Worm (Caenorhabditis elegans): Measurements from ENCODE around the gene pitr-5.

The pitr-5 gene

ce11 chrV:7184549-7184948 lies at the start of gene pitr-5:
Gene pitr-5, plus strand, starts transcription at chrV:7184849.
- TF ChIP-seq hmg-4 (GFP tag; optimal IDR thresholded peaks at IDR 0.05) = no peak
- no peak for TF ChIP-seq ceh-36 (tag; optimal IDR thresholded peaks at IDR 0.05)
- TF ChIP-seq tbx-37 (GFP tag; conservative IDR thresholded peaks at IDR 0.05) = no peak
- no peak for TF ChIP-seq tbx-11 (GFP tag; IDR thresholded peaks at IDR 0.05)
- no peak for TF ChIP-seq flt-1 (GFP tag; IDR thresholded peaks at IDR 0.05)
- no peak for TF ChIP-seq sea-1 (GFP tag; conservative IDR thresholded peaks at IDR 0.05)
- TF ChIP-seq pes-1 (GFP tag; IDR thresholded peaks at IDR 0.05) = no peak
- no peak for TF ChIP-seq hnd-1 (tag; optimal IDR thresholded peaks at IDR 0.05)
- no peak for TF ChIP-seq hmbx-1 (tag; optimal IDR thresholded peaks at IDR 0.05)
- no peak for TF ChIP-seq ama-1 (optimal IDR thresholded peaks at IDR 0.05)
- no peak for TF ChIP-seq ceh-13 (GFP tag; optimal IDR thresholded peaks at IDR 0.05)

- TF ChIP-seq sea-1 (GFP tag; conservative IDR thresholded peaks at IDR 0.05) = no peak
- TF ChIP-seq ceh-13 (GFP tag; optimal IDR thresholded peaks at IDR 0.05) = no peak
- TF ChIP-seq tbx-37 (GFP tag; conservative IDR thresholded peaks at IDR 0.05) = no peak
- no peak for TF ChIP-seq aly-1 (tag; optimal IDR thresholded peaks at IDR 0.05)
- TF ChIP-seq hmbx-1 (tag; optimal IDR thresholded peaks at IDR 0.05) = no peak
- no peak for TF ChIP-seq F13C5.2 (tag; optimal IDR thresholded peaks at IDR 0.05)
- no peak for TF ChIP-seq hnd-1 (tag; optimal IDR thresholded peaks at IDR 0.05)
These were observed 47.8 kb upstream of the pitr-5 start for ce11 chrV:7136859-7137258.

- no peak for TF ChIP-seq aly-1 (tag; optimal IDR thresholded peaks at IDR 0.05)
- no peak for TF ChIP-seq hmbx-1 (tag; optimal IDR thresholded peaks at IDR 0.05)
- no peak for TF ChIP-seq sea-1 (GFP tag; conservative IDR thresholded peaks at IDR 0.05)
- TF ChIP-seq ceh-13 (GFP tag; optimal IDR thresholded peaks at IDR 0.05) = no peak
- TF ChIP-seq hmg-4 (GFP tag; optimal IDR thresholded peaks at IDR 0.05) = no peak
- no peak for TF ChIP-seq tbx-37 (GFP tag; conservative IDR thresholded peaks at IDR 0.05)
- TF ChIP-seq tbx-11 (GFP tag; IDR thresholded peaks at IDR 0.05) = no peak
- TF ChIP-seq tra-4 (tag; optimal IDR thresholded peaks at IDR 0.05) = no peak
- no peak for TF ChIP-seq ets-7 (tag; optimal IDR thresholded peaks at IDR 0.05)
- no peak for TF ChIP-seq B0310.2 (tag; optimal IDR thresholded peaks at IDR 0.05)
- no peak for TF ChIP-seq F13C5.2 (tag; optimal IDR thresholded peaks at IDR 0.05)
These were observed 46.3 kb upstream of the pitr-5 start, which contains the start of gene str-112 for ce11 chrV:7138320-7138719. Gene str-112, minus strand, starts transcription at chrV:7138420.

ce11 chrV:7140368-7140767 lies 44.3 kb upstream of the pitr-5 start:
- TF ChIP-seq scrt-1 (GFP tag; IDR thresholded peaks at IDR 0.05) (no peak), flt-1 (GFP tag; IDR thresholded peaks at IDR 0.05) (no peak), hmg-4 (GFP tag; optimal IDR thresholded peaks at IDR 0.05) (no peak)

ce11 chrV:7141864-7142263 lies 42.8 kb upstream of the pitr-5 start, which contains the start of gene ugt-40:
Gene ugt-40, minus strand, starts transcription at chrV:7141964.
- TF ChIP-seq ceh-13 (GFP tag; optimal IDR thresholded peaks at IDR 0.05) (no peak), ceh-36 (tag; optimal IDR thresholded peaks at IDR 0.05) (no peak)

- TF ChIP-seq tbx-11 (GFP tag; IDR thresholded peaks at IDR 0.05) (0 out of 2 replicates have a peak, but pooled peaks have one; percentile 29), ceh-36 (tag; optimal IDR thresholded peaks at IDR 0.05) (no peak), hmbx-1 (tag; optimal IDR thresholded peaks at IDR 0.05) (no peak), sea-1 (GFP tag; conservative IDR thresholded peaks at IDR 0.05) (0 out of 2 replicates have a peak, but pooled peaks have one; percentile 37)
These were observed 42.0 kb upstream of the pitr-5 start for ce11 chrV:7142661-7143060.

- TF ChIP-seq pes-1 (GFP tag; IDR thresholded peaks at IDR 0.05) (no peak), hmbx-1 (tag; optimal IDR thresholded peaks at IDR 0.05) (no peak), B0310.2 (tag; optimal IDR thresholded peaks at IDR 0.05) (no peak), scrt-1 (GFP tag; IDR thresholded peaks at IDR 0.05) (no peak), ets-7 (tag; optimal IDR thresholded peaks at IDR 0.05) (no peak), tbx-37 (GFP tag; conservative IDR thresholded peaks at IDR 0.05) (no peak)
These were observed 39.3 kb upstream of the pitr-5 start, which contains the start of gene ugt-37 for ce11 chrV:7145250-7145850. Gene ugt-37, minus strand, starts transcription at chrV:7145318.

ce11 chrV:7147370-7147769 lies 37.3 kb upstream of the pitr-5 start, which contains the start of gene ugt-38:
Gene ugt-38, minus strand, starts transcription at chrV:7147470.
- no peak for TF ChIP-seq flt-1 (GFP tag; IDR thresholded peaks at IDR 0.05)
- TF ChIP-seq sea-1 (GFP tag; conservative IDR thresholded peaks at IDR 0.05) = no peak
- TF ChIP-seq tra-4 (tag; optimal IDR thresholded peaks at IDR 0.05) = no peak
- no peak for TF ChIP-seq B0310.2 (tag; optimal IDR thresholded peaks at IDR 0.05)
- no peak for TF ChIP-seq tbx-11 (GFP tag; IDR thresholded peaks at IDR 0.05)
- TF ChIP-seq scrt-1 (GFP tag; IDR thresholded peaks at IDR 0.05) = no peak
- no peak for TF ChIP-seq pes-1 (GFP tag; IDR thresholded peaks at IDR 0.05)
- TF ChIP-seq ceh-13 (GFP tag; optimal IDR thresholded peaks at IDR 0.05) = no peak
- no peak for TF ChIP-seq hnd-1 (tag; optimal IDR thresholded peaks at IDR 0.05)
- TF ChIP-seq ama-1 (optimal IDR thresholded peaks at IDR 0.05) = no peak
- TF ChIP-seq aly-1 (tag; optimal IDR thresholded peaks at IDR 0.05) = no peak
- no peak for TF ChIP-seq F13C5.2 (tag; optimal IDR thresholded peaks at IDR 0.05)
- no peak for TF ChIP-seq ets-7 (tag; optimal IDR thresholded peaks at IDR 0.05)
- no peak for TF ChIP-seq tbx-37 (GFP tag; conservative IDR thresholded peaks at IDR 0.05)
- TF ChIP-seq ceh-36 (tag; optimal IDR thresholded peaks at IDR 0.05) = no peak
- no peak for TF ChIP-seq hmbx-1 (tag; optimal IDR thresholded peaks at IDR 0.05)
- TF ChIP-seq hmg-4 (GFP tag; optimal IDR thresholded peaks at IDR 0.05) = no peak

ce11 chrV:7150570-7150969 lies 34.1 kb upstream of the pitr-5 start, which contains the start of gene F10D2.8:
Gene F10D2.8, minus strand, starts transcription at chrV:7150714.
- TF ChIP-seq aly-1 (tag; optimal IDR thresholded peaks at IDR 0.05) (no peak), scrt-1 (GFP tag; IDR thresholded peaks at IDR 0.05) (no peak), B0310.2 (tag; optimal IDR thresholded peaks at IDR 0.05) (no peak), flt-1 (GFP tag; IDR thresholded peaks at IDR 0.05) (no peak), hmg-4 (GFP tag; optimal IDR thresholded peaks at IDR 0.05) (no peak), hnd-1 (tag; optimal IDR thresholded peaks at IDR 0.05) (no peak), ceh-13 (GFP tag; optimal IDR thresholded peaks at IDR 0.05) (no peak), tbx-11 (GFP tag; IDR thresholded peaks at IDR 0.05) (no peak), ama-1 (optimal IDR thresholded peaks at IDR 0.05) (no peak), tbx-37 (GFP tag; conservative IDR thresholded peaks at IDR 0.05) (no peak), sea-1 (GFP tag; conservative IDR thresholded peaks at IDR 0.05) (no peak), F13C5.2 (tag; optimal IDR thresholded peaks at IDR 0.05) (no peak), pes-1 (GFP tag; IDR thresholded peaks at IDR 0.05) (no peak), ceh-36 (tag; optimal IDR thresholded peaks at IDR 0.05) (no peak), hmbx-1 (tag; optimal IDR thresholded peaks at IDR 0.05) (no peak)
